Fruit fly (Drosophila melanogaster): ENCODE results near the gene Cftr.

The Cftr gene

dm6 chr3R:24565748-24566239 is 22.1 kb upstream of the Cftr start (continued):
- TF ChIP-seq CG10462 (GFP tag; optimal IDR thresholded peaks at IDR 0.05) (peak; percentile 8), Nf-YA (GFP tag; IDR thresholded peaks at IDR 0.05) (peak; percentile 19; the same call in 1 of the 2 replicates), Sry-δ (GFP tag; optimal IDR thresholded peaks at IDR 0.05) (no peak), CG2678 (tag; optimal IDR thresholded peaks at IDR 0.05) (peak; percentile 70), H15 (GFP tag; IDR thresholded peaks at IDR 0.05) (0 out of 3 replicates have a peak, but pooled peaks have one; percentile 40), ssp (GFP tag; IDR thresholded peaks at IDR 0.05) (no peak), Blimp-1 (GFP tag; optimal IDR thresholded peaks at IDR 0.05) (peak; percentile 26), MBD-R2 (GFP tag; IDR thresholded peaks at IDR 0.05) (no peak; the same call in 1 of the 2 replicates), Trl (optimal IDR thresholded peaks at IDR 0.05) (peak; percentile 91 to 100), Trl (GFP tag; optimal IDR thresholded peaks at IDR 0.05) (peak; percentile 68), knrl (GFP tag; IDR thresholded peaks at IDR 0.05; ENCODE audit: partially characterized antibody) (no peak), Elba2 (GFP tag; optimal IDR thresholded peaks at IDR 0.05) (no peak), Ada2b (GFP tag; IDR thresholded peaks at IDR 0.05) (no peak), dmrt11E (tag; optimal IDR thresholded peaks at IDR 0.05) (peak; percentile 10), ftz-f1 (GFP tag; optimal IDR thresholded peaks at IDR 0.05) (peak; percentile 92), CG12391 (tag; optimal IDR thresholded peaks at IDR 0.05) (peak; percentile 46), jumu (GFP tag; optimal IDR thresholded peaks at IDR 0.05) (no peak), fd96Cb (tag; optimal IDR thresholded peaks at IDR 0.05) (no peak), CG1647 (GFP tag; optimal IDR thresholded peaks at IDR 0.05) (peak; percentile 38), Nf-YB (GFP tag; optimal IDR thresholded peaks at IDR 0.05) (peak; percentile 41), CG10431 (GFP tag; optimal IDR thresholded peaks at IDR 0.05) (peak; percentile 78), HLHmδ (GFP tag; optimal IDR thresholded peaks at IDR 0.05) (no peak), CG4328 (GFP tag; optimal IDR thresholded peaks at IDR 0.05) (peak; percentile 82), Asciz (GFP tag; optimal IDR thresholded peaks at IDR 0.05) (peak; percentile 60), Dp (GFP tag; optimal IDR thresholded peaks at IDR 0.05) (peak; percentile 8), MTF-1 (GFP tag; optimal IDR thresholded peaks at IDR 0.05; ENCODE audit: borderline replicate concordance) (peak; percentile 75), CG6791 (GFP tag; IDR thresholded peaks at IDR 0.05; ENCODE audit: partially characterized antibody) (no peak), B-H2 (GFP tag; optimal IDR thresholded peaks at IDR 0.05) (peak; percentile 89), CG8765 (GFP tag; IDR thresholded peaks at IDR 0.05) (no peak), CG17829 (tag; optimal IDR thresholded peaks at IDR 0.05) (peak; percentile 17), CG2199 (GFP tag; IDR thresholded peaks at IDR 0.05) (no peak), Hr78 (GFP tag; optimal IDR thresholded peaks at IDR 0.05) (peak in 1 of 2 experiments; percentile 26), Opbp (GFP tag; IDR thresholded peaks at IDR 0.05; ENCODE audit: partially characterized antibody) (no peak), CG30403 (GFP tag; optimal IDR thresholded peaks at IDR 0.05) (no peak), CG14050 (GFP tag; IDR thresholded peaks at IDR 0.05) (0 out of 3 replicates have a peak, but pooled peaks have one; percentile 36), gro (GFP tag; optimal IDR thresholded peaks at IDR 0.05) (peak; percentile 67), Gsc (GFP tag; IDR thresholded peaks at IDR 0.05) (no peak), CG17186 (GFP tag; optimal IDR thresholded peaks at IDR 0.05) (peak; percentile 2), CG9932 (GFP tag; IDR thresholded peaks at IDR 0.05) (no peak), prd (optimal IDR thresholded peaks at IDR 0.05) (no peak), prd (GFP tag; IDR thresholded peaks at IDR 0.05) (no peak), rib (GFP tag; IDR thresholded peaks at IDR 0.05) (no peak; the same call in none of the 2 replicates), CG15601 (tag; optimal IDR thresholded peaks at IDR 0.05) (peak; percentile 82), Dip2 (GFP tag; IDR thresholded peaks at IDR 0.05) (no peak), CG1024 (GFP tag; IDR thresholded peaks at IDR 0.05) (no peak), dati (GFP tag; IDR thresholded peaks at IDR 0.05) (no peak), CG8281 (tag; optimal IDR thresholded peaks at IDR 0.05) (no peak), bowl (GFP tag; IDR thresholded peaks at IDR 0.05) (no peak), CG15514 (GFP tag; optimal IDR thresholded peaks at IDR 0.05) (peak; percentile 79), stc (GFP tag; IDR thresholded peaks at IDR 0.05) (no peak; the same call in 1 of the 2 replicates), exex (tag; optimal IDR thresholded peaks at IDR 0.05) (peak; percentile 86)
